Fruit fly (Drosophila melanogaster): ENCODE data around the gene CG42818.

CG42818 gene

DNA sequence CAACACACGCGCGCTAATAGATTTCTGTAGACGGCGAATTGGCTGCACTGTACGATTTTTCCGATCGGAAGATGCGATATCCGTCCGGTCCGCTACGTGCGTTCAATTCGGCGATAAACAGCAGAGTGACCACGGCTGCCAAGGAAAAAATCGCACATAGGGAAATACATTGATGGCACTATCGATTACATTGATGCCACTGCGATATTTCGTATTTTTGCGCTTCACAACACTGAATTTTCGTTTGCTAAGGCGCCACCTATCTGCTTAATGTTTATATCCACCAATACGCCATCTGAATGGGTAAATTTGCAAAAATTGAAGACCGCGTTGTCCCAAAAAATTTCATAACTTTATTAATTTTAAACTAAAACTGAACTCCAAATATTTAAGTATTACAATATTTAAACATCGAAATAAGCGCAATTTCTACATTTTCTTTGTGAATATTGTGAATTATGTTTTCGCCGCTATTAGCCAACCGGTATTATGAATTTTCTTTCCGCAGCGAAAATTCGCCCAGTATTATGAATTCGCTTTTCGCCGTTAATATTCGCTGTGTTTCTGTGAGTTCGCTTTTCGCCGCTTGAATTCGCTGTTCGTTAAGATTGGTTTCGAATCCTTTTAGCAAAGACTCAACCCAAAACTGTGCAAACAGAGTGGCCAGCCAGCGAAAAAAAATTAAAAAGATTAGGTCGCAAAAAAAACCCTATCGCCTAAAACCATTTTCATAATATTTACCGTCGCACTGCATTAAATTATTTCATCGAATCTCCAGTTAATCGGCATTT lies 46.1 kb downstream of the CG42818 start, which contains the start of the genes crp and pkaap (continued):
- TF ChIP-seq so (GFP tag; IDR thresholded peaks at IDR 0.05) (no peak), grn (GFP tag; optimal IDR thresholded peaks at IDR 0.05) (peak; percentile 90), CG12744 (GFP tag; optimal IDR thresholded peaks at IDR 0.05) (peak; percentile 77), CG3838 (GFP tag; optimal IDR thresholded peaks at IDR 0.05) (no peak), CG1647 (GFP tag; optimal IDR thresholded peaks at IDR 0.05) (peak; percentile 89), sisA (GFP tag; IDR thresholded peaks at IDR 0.05) (no peak), Mes4 (GFP tag; optimal IDR thresholded peaks at IDR 0.05) (peak; percentile 72), CG3163 (GFP tag; optimal IDR thresholded peaks at IDR 0.05) (peak; percentile 73), Hr78 (GFP tag; optimal IDR thresholded peaks at IDR 0.05) (no peak), dmrt11E (tag; optimal IDR thresholded peaks at IDR 0.05) (peak; percentile 63), CG10267 (tag; optimal IDR thresholded peaks at IDR 0.05) (peak; percentile 100), Hmx (GFP tag; optimal IDR thresholded peaks at IDR 0.05) (peak; percentile 78), CG16863 (GFP tag; optimal IDR thresholded peaks at IDR 0.05) (peak; percentile 82), CG13624 (GFP tag; optimal IDR thresholded peaks at IDR 0.05) (peak; percentile 78), CG17829 (tag; optimal IDR thresholded peaks at IDR 0.05) (peak; percentile 74), hkb (optimal IDR thresholded peaks at IDR 0.05) (peak; percentile 60), hkb (GFP tag; IDR thresholded peaks at IDR 0.05) (no peak), CG31388 (GFP tag; optimal IDR thresholded peaks at IDR 0.05) (peak; percentile 66), exex (tag; optimal IDR thresholded peaks at IDR 0.05) (peak; percentile 13), CG10654 (GFP tag; optimal IDR thresholded peaks at IDR 0.05) (peak; percentile 82), CG12104 (GFP tag; optimal IDR thresholded peaks at IDR 0.05) (peak; percentile 46), fru (optimal IDR thresholded peaks at IDR 0.05) (no peak), Side (GFP tag; optimal IDR thresholded peaks at IDR 0.05) (peak; percentile 82), croc (GFP tag; conservative IDR thresholded peaks at IDR 0.05) (peak; percentile 26; the same call in 1 of the 3 replicates), Mad (GFP tag; optimal IDR thresholded peaks at IDR 0.05) (peak; percentile 71), sc (optimal IDR thresholded peaks at IDR 0.05) (no peak), sc (GFP tag; optimal IDR thresholded peaks at IDR 0.05) (peak; percentile 45), Hr39 (optimal IDR thresholded peaks at IDR 0.05) (no peak), tap (tag; optimal IDR thresholded peaks at IDR 0.05) (peak; percentile 35), CG6854 (GFP tag; optimal IDR thresholded peaks at IDR 0.05) (peak; percentile 37), Nf-YB (GFP tag; optimal IDR thresholded peaks at IDR 0.05) (no peak), CG9797 (GFP tag; optimal IDR thresholded peaks at IDR 0.05) (peak; percentile 85), cas (GFP tag; IDR thresholded peaks at IDR 0.05) (no peak), dm (GFP tag; optimal IDR thresholded peaks at IDR 0.05) (peak; percentile 89), Fer3 (tag; optimal IDR thresholded peaks at IDR 0.05) (peak; percentile 75), lola (GFP tag; optimal IDR thresholded peaks at IDR 0.05) (peak in 1 of 3 experiments; percentile 14), en (GFP tag; optimal IDR thresholded peaks at IDR 0.05) (peak; percentile 56), dati (GFP tag; IDR thresholded peaks at IDR 0.05) (no peak), Taf1 (GFP tag; IDR thresholded peaks at IDR 0.05) (no peak), B-H2 (GFP tag; optimal IDR thresholded peaks at IDR 0.05) (peak; percentile 90), nmo (GFP tag; optimal IDR thresholded peaks at IDR 0.05) (peak; percentile 27), da (GFP tag; optimal IDR thresholded peaks at IDR 0.05) (peak; percentile 65), psq (GFP tag; optimal IDR thresholded peaks at IDR 0.05) (peak; percentile 12), shn (GFP tag; optimal IDR thresholded peaks at IDR 0.05) (peak; percentile 88)
